ENCODE assay signal across 1 worm cellular context in the genomic region with DNA sequence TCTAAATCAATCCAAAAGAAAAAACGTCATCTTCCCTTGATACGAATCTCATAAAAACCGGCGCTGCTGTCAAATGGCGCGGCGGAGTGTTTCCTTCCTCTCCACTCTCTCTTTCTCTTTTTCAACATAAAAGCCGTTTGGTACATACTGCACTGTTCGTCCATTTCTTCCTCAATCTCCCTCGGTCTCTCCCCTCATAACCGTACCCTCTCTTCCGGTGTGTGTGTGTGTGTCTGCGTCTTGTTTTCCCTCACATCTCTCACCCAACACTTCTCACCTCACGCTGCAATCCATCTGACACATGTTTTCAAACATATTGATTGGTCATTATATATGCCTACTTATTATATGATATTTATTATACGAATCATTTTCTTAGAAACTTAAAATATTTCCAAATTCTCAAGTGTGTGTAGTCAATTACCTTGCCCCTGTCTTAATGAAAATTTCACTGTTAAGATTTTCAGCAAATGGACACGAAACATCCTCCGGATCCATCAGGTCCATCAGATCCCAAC.
A peak's percentile ranks its signal among the peaks of the same experiment; 100 is the strongest.
TF ChIP-seq lines count a peak whose summit lies in the region.

TSS of gene aars-1 (minus strand) at position 71 of the 518 bp plus-strand sequence.
TSS of gene rga-1 (plus strand) at position 468 of the 518 bp plus-strand sequence.

TF ChIP-seq in whole organism, L1 larva, 84 proteins besides CTCF, POLR2A, EP300 and RAD21 (continued from another document):
- TF ChIP-seq egl-13 (tag; optimal IDR thresholded peaks at IDR 0.05; lab: Kevin White, UChicago) (no peak), dsc-1 (tag; optimal IDR thresholded peaks at IDR 0.05; lab: Kevin White, UChicago) (peak; percentile 36), dpl-1 (GFP tag; optimal IDR thresholded peaks at IDR 0.05; lab: Kevin White, UChicago) (peak in 2 of 3 experiments; percentile 26 to 44), lin-14 (GFP tag; optimal IDR thresholded peaks at IDR 0.05; lab: Kevin White, UChicago) (peak; percentile 87)
